Fruit fly (Drosophila melanogaster) whole organism: ENCODE results near the gene CG6927.

ENCODE experiments used
- CG8478 ChIP-seq: fragments of >200 bp; optimal IDR thresholded peaks from 2 replicates; lab custom pipeline; 2018; ENCODE audit warnings: inconsistent platforms
- Dll ChIP-seq: fragments of >200 bp; optimal IDR thresholded peaks from 2 replicates; lab custom pipeline; 2017
- EcR ChIP-seq, 2 experiments: fragments of >200 bp; optimal IDR thresholded peaks; 2 replicates each; lab custom pipeline; 2017; ENCODE audit warnings: missing biosample characterization in 2 of 2, missing genetic modification characterization in 2 of 2, missing genetic modification reagents in 2 of 2
- pan ChIP-seq: fragments of >200 bp; optimal IDR thresholded peaks from 2 replicates; lab custom pipeline; 2017
- psq ChIP-seq: fragments of >200 bp; optimal IDR thresholded peaks from 2 replicates; lab custom pipeline; 2017
- usp ChIP-seq: fragments of >200 bp; optimal IDR thresholded peaks from 2 replicates; lab custom pipeline; 2017; ENCODE audit warnings: missing biosample characterization, missing genetic modification characterization, mixed read lengths

dm6 chrX:4939788-4940441, 33.2 kb downstream of the CG6927 start:
- TF ChIP-seq usp (GFP tag; lab: Kevin White, UChicago) (no peak), pan (lab: Kevin White, UChicago) (no peak), psq (lab: Kevin White, UChicago) (no peak), CG8478 (lab: Kevin White, UChicago) (no peak), EcR (GFP tag; optimal IDR thresholded peaks at IDR 0.05; lab: Kevin White, UChicago) (no peak), Dll (lab: Kevin White, UChicago) (no peak)
